Worm (Caenorhabditis elegans): Measurements from ENCODE around the gene CD4.11.
A peak's percentile ranks its signal among the peaks of the same experiment; 100 is the strongest.

Gene CD4.11

DNA sequence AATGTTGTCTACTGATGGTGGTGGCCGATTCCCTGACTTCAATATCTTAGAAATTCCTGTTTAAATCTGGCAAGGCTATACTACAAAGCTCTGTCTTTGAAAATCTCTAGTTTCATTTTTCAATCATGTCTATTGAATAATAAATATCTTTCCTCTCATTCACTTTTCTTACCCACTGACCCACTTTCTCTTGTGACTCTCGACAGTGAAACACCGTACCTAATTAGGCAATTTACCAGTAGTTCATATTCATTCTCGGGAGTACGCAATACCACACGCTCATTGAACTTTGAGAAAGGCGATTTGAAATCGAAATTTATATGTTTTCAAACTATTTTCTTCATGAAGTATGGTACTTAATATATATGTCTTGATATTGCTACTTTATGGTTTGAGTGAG, at the start of gene CD4.11:
CD4.11 (plus strand) TSS at position 301 of the 400 bp plus-strand sequence.
- TF ChIP-seq ets-4 (GFP tag; optimal IDR thresholded peaks at IDR 0.05) (no peak), him-1 (tag; optimal IDR thresholded peaks at IDR 0.05) (no peak), F57C9.4 (tag; optimal IDR thresholded peaks at IDR 0.05) (no peak), dox-1 (GFP tag; IDR thresholded peaks at IDR 0.05) (no peak), sdz-38 (tag; optimal IDR thresholded peaks at IDR 0.05) (no peak), akir-1 (GFP tag; optimal IDR thresholded peaks at IDR 0.05) (no peak), B0261.1 (tag; optimal IDR thresholded peaks at IDR 0.05) (no peak), K11D2.4 (GFP tag; IDR thresholded peaks at IDR 0.05) (no peak), hlh-12 (tag; optimal IDR thresholded peaks at IDR 0.05) (no peak), aptf-2 (GFP tag; conservative IDR thresholded peaks at IDR 0.05) (no peak), nhr-120 (GFP tag; IDR thresholded peaks at IDR 0.05) (no peak), lin-26 (GFP tag; IDR thresholded peaks at IDR 0.05) (no peak), ccch-3 (GFP tag; optimal IDR thresholded peaks at IDR 0.05) (no peak), hrde-1 (tag; optimal IDR thresholded peaks at IDR 0.05; ENCODE audit: borderline replicate concordance) (no peak), ztf-18 (tag; optimal IDR thresholded peaks at IDR 0.05) (no peak), ztf-6 (GFP tag; IDR thresholded peaks at IDR 0.05) (no peak), tbp1 (GFP tag; optimal IDR thresholded peaks at IDR 0.05) (no peak), Y67H2A.10 (GFP tag; conservative IDR thresholded peaks at IDR 0.05) (no peak), nhr-80 (tag; optimal IDR thresholded peaks at IDR 0.05) (no peak)

- no peak for TF ChIP-seq xnd-1 (tag; optimal IDR thresholded peaks at IDR 0.05)
- no peak for TF ChIP-seq gei-17 (GFP tag; optimal IDR thresholded peaks at IDR 0.05)
- no peak for TF ChIP-seq T26A5.8 (tag; optimal IDR thresholded peaks at IDR 0.05)
- no peak for TF ChIP-seq Y53G8AR.9 (GFP tag; conservative IDR thresholded peaks at IDR 0.05)
- no peak for TF ChIP-seq snpc-4 (GFP tag; optimal IDR thresholded peaks at IDR 0.05)
- no peak for TF ChIP-seq snpc-4 (tag; optimal IDR thresholded peaks at IDR 0.05)
- TF ChIP-seq madf-10 (tag; optimal IDR thresholded peaks at IDR 0.05), result no peak
- no peak for TF ChIP-seq rpc-1 (optimal IDR thresholded peaks at IDR 0.05)
- TF ChIP-seq rpc-1 (tag; optimal IDR thresholded peaks at IDR 0.05), result no peak
- no peak for TF ChIP-seq nhr-80 (tag; optimal IDR thresholded peaks at IDR 0.05)
- TF ChIP-seq hmg-20 (GFP tag; IDR thresholded peaks at IDR 0.05), result no peak
- no peak for TF ChIP-seq F23B12.7 (tag; optimal IDR thresholded peaks at IDR 0.05; ENCODE audit: insufficient read depth)
Measured at ce11 chrV:5535774-5536173, 49.2 kb upstream of the CD4.11 start, which contains the start of gene C24G6.8. C24G6.8 (minus strand) TSS chrV:5535874.

DNA sequence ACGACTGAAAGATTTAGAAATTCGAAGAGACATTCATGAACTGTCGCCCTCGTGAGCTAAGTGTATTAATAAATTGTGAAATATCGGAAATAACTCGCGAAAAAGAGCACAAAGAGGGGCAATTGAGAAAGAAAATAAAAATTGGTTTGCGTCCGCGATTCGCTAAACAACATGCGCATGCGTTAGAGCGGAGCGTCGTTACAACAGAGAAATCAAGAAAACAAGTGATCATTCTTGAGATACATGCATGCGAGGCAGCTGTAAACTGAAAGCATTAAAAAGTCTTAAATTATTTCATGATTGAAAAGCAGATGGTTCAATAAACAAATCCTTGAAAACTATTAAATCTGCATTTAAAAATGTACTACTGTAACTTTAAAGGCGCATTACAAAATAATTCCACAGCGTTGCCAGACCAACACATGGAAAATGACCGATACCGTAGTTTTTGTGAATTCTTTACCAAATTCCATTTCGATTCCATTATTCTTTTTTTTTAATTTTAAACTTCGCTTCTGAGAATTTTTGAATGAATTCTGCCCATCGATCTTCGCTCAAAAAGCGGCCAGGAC, 48.6 kb upstream of the CD4.11 start, which contains the start of the genes cox-16 and syp-2:
cox-16 (minus strand) TSS at position 4 of the 572 bp plus-strand sequence.
syp-2 (plus strand) TSS at position 248 of the 572 bp plus-strand sequence.
- TF ChIP-seq nhr-90 (tag; optimal IDR thresholded peaks at IDR 0.05) (no peak), B0019.2 (GFP tag; conservative IDR thresholded peaks at IDR 0.05) (no peak), efl-1 (GFP tag; optimal IDR thresholded peaks at IDR 0.05) (peak; percentile 19), F33H1.4 (GFP tag; IDR thresholded peaks at IDR 0.05) (peak; percentile 89), rec-8 (tag; optimal IDR thresholded peaks at IDR 0.05) (no peak), lin-54 (GFP tag; optimal IDR thresholded peaks at IDR 0.05) (peak; percentile 58), pbrm-1 (GFP tag; IDR thresholded peaks at IDR 0.05) (peak; percentile 32; the same call in 1 of the 2 replicates), madf-6 (GFP tag; IDR thresholded peaks at IDR 0.05) (peak; percentile 95), xnd-1 (tag; optimal IDR thresholded peaks at IDR 0.05) (peak; percentile 88), somi-1 (GFP tag; optimal IDR thresholded peaks at IDR 0.05) (no peak), Y95B8A.8 (GFP tag; IDR thresholded peaks at IDR 0.05) (no peak), hmg-1.2 (GFP tag; IDR thresholded peaks at IDR 0.05) (peak; percentile 25; the same call in 1 of the 2 replicates), cebp-2 (GFP tag; IDR thresholded peaks at IDR 0.05) (no peak), attf-3 (GFP tag; conservative IDR thresholded peaks at IDR 0.05) (peak; percentile 93), ztf-6 (GFP tag; IDR thresholded peaks at IDR 0.05) (no peak), F37B4.10 (GFP tag; IDR thresholded peaks at IDR 0.05) (no peak), snpc-1.3 (tag; optimal IDR thresholded peaks at IDR 0.05; ENCODE audit: insufficient read depth) (peak; percentile 31), ceh-91 (GFP tag; IDR thresholded peaks at IDR 0.05) (peak; percentile 82), lsl-1 (GFP tag; optimal IDR thresholded peaks at IDR 0.05) (peak; percentile 98), snpc-4 (GFP tag; optimal IDR thresholded peaks at IDR 0.05) (no peak), snpc-4 (tag; optimal IDR thresholded peaks at IDR 0.05) (peak in 1 of 4 experiments; percentile 32)
